Worm (Caenorhabditis elegans) whole organism, early embryonic: Measurements from ENCODE around the gene rml-4.

Source experiments
- F13C5.2 ChIP-seq: sonication (generic microtip); optimal IDR thresholded peaks from 2 replicates; lab custom pipeline; 2017; ENCODE audit warnings: mild to moderate bottlenecking, missing genetic modification characterization, inconsistent platforms, missing compliant biosample characterization
- aly-1 ChIP-seq: sonication (generic microtip); optimal IDR thresholded peaks from 2 replicates; lab custom pipeline; 2016; ENCODE audit warnings: missing genetic modification characterization, missing compliant biosample characterization
- ama-1 ChIP-seq: fragments of 150-350 bp; optimal IDR thresholded peaks from 2 replicates; lab custom pipeline; 2014
- ceh-13 ChIP-seq: fragments of 200-800 bp; sonication (Bioruptor generic); optimal IDR thresholded peaks from 2 replicates; lab custom pipeline; 2018; ENCODE audit warnings: mild to moderate bottlenecking, missing genetic modification characterization, missing compliant biosample characterization
- ceh-36 ChIP-seq: sonication (generic microtip); optimal IDR thresholded peaks from 2 replicates; lab custom pipeline; 2016; ENCODE audit warnings: missing genetic modification characterization, inconsistent platforms, missing compliant biosample characterization
- ets-7 ChIP-seq: sonication (generic microtip); optimal IDR thresholded peaks from 2 replicates; lab custom pipeline; 2016; ENCODE audit warnings: missing genotype, missing genetic modification characterization, missing compliant biosample characterization
- hmbx-1 ChIP-seq: sonication (generic microtip); optimal IDR thresholded peaks from 2 replicates; lab custom pipeline; 2016; ENCODE audit warnings: mild to moderate bottlenecking, missing genetic modification characterization, missing compliant biosample characterization
- hmg-4 ChIP-seq: fragments of 200-800 bp; sonication (Bioruptor generic); optimal IDR thresholded peaks from 2 replicates; lab custom pipeline; 2018; ENCODE audit warnings: mild to moderate bottlenecking, missing genetic modification characterization, missing compliant biosample characterization
- pes-1 ChIP-seq: fragments of 200-800 bp; sonication (Bioruptor generic); IDR thresholded peaks from 2 replicates; pipeline ENCODE4 v1.3.6; 2022; ENCODE audit warnings: missing genetic modification reagents, missing genetic modification characterization, missing compliant biosample characterization
- scrt-1 ChIP-seq: fragments of 200-800 bp; sonication (Bioruptor generic); IDR thresholded peaks from 2 replicates; pipeline ENCODE4 v1.3.6; 2022; ENCODE audit warnings: missing genetic modification characterization, missing compliant biosample characterization
- sea-1 ChIP-seq: fragments of 200-800 bp; sonication (Bioruptor generic); conservative IDR thresholded peaks from 2 replicates; pipeline ENCODE4 v1.3.6; 2022; ENCODE audit warnings: missing genetic modification characterization, missing compliant biosample characterization
- tbx-11 ChIP-seq: fragments of 200-800 bp; sonication (Bioruptor generic); IDR thresholded peaks from 2 replicates; pipeline ENCODE4 v1.3.6; 2022; ENCODE audit warnings: missing genetic modification characterization, missing compliant biosample characterization
- tbx-37 ChIP-seq: fragments of 200-800 bp; sonication (Bioruptor generic); conservative IDR thresholded peaks from 2 replicates; pipeline ENCODE4 v1.3.6; 2022; ENCODE audit warnings: missing genetic modification reagents, missing genetic modification characterization, missing compliant biosample characterization
- tra-4 ChIP-seq: sonication (generic microtip); optimal IDR thresholded peaks from 2 replicates; lab custom pipeline; 2017; ENCODE audit warnings: missing genetic modification characterization, missing compliant biosample characterization

ce11 chrII:4286921-4287320, 8.0 kb upstream of the rml-4 start:
- TF ChIP-seq ama-1 (lab: Kevin White, UChicago) = no peak
- TF ChIP-seq hmbx-1 (tag; lab: Kevin White, UChicago) = no peak
- TF ChIP-seq ceh-36 (tag; lab: Kevin White, UChicago) = no peak
- no peak for TF ChIP-seq aly-1
- TF ChIP-seq hmg-4 (GFP tag; lab: Kevin White, UChicago) = no peak
- no peak for TF ChIP-seq F13C5.2 (tag; lab: Kevin White, UChicago)
- TF ChIP-seq tra-4 (tag; lab: Kevin White, UChicago) = no peak
- TF ChIP-seq ets-7 (tag; lab: Kevin White, UChicago) = no peak
- no peak for TF ChIP-seq ceh-13
- TF ChIP-seq pes-1 (GFP tag; lab: Robert Waterston, UW) = no peak
- no peak for TF ChIP-seq tbx-11 (GFP tag; lab: Robert Waterston, UW)
- no peak for TF ChIP-seq sea-1 (GFP tag; lab: Robert Waterston, UW)
- TF ChIP-seq tbx-37 (GFP tag; lab: Robert Waterston, UW) = no peak
- TF ChIP-seq scrt-1 (GFP tag; lab: Robert Waterston, UW) = no peak
